Worm (Caenorhabditis elegans) whole organism, L4/young adult: Measurements from ENCODE around the gene cysl-4.

Experiments
- W03F9.2 ChIP-seq: fragments of 150-350 bp; optimal IDR thresholded peaks from 2 replicates; lab custom pipeline; 2014; ENCODE audit warnings: missing biosample characterization, missing genetic modification characterization
- dao-5 ChIP-seq: sonication (generic microtip); optimal IDR thresholded peaks from 2 replicates; lab custom pipeline; 2016; ENCODE audit warnings: missing genotype, missing genetic modification characterization, moderate library complexity, missing compliant biosample characterization
- him-1 ChIP-seq: sonication (generic microtip); optimal IDR thresholded peaks from 2 replicates; lab custom pipeline; 2016; ENCODE audit warnings: missing genotype, missing genetic modification reagents, missing genetic modification characterization, missing compliant biosample characterization

DNA sequence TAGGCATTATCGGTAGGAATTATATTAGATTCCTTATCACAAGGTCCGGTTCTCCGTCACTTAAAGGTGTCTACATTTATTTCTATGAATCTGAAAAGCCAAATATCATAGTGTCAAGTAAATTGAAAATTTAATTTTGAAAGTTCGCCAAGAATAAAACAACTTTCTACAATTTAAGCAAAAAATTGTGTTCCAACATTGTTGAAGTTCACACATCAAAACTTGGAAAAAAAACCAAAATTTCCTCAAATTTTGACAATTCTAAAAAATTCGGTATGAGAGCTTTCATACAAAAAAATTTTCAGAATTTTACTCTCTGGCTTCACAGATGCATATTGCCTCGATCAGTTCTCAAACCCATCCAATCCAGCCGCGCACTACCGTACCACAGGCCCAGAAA lies 7.0 kb downstream of the cysl-4 start, which contains the start of gene F59A7.7:
- TF ChIP-seq dao-5 (tag; lab: Kevin White, UChicago): no peak
- no peak for TF ChIP-seq him-1 (tag; lab: Kevin White, UChicago)
- no peak for TF ChIP-seq W03F9.2 (tag; lab: Kevin White, UChicago)
